Worm (Caenorhabditis elegans): Measurements from ENCODE around the gene fbxb-92.
"Not testable (repeated sequence)": the region's sequence is repeated elsewhere in the genome, so short reads cannot be mapped to it uniquely, and the experiment has no call there.

The fbxb-92 gene

DNA sequence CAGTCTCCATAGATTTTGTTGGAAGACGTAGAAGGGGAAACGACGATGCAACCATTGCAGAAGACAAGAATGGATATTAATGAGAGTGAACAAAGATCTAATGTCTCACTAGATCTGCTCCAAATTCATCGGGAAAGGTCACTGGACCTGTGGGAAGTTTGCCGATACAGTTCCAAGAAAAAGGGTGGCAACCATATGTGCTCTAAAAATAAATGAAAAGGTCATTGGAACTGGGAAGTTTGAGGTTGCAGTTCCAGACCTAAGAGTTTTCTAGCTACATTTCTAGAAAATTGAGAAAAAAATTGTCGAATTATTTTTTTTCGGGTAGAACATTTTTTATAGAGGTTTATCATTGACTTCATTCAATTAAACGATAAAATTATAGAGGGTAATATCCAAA, at the start of gene fbxb-92:
TSS of gene fbxb-92 (minus strand) at position 101 of the 400 bp plus-strand sequence.
- TF ChIP-seq unc-62 (GFP tag; optimal IDR thresholded peaks at IDR 0.05): no peak

DNA sequence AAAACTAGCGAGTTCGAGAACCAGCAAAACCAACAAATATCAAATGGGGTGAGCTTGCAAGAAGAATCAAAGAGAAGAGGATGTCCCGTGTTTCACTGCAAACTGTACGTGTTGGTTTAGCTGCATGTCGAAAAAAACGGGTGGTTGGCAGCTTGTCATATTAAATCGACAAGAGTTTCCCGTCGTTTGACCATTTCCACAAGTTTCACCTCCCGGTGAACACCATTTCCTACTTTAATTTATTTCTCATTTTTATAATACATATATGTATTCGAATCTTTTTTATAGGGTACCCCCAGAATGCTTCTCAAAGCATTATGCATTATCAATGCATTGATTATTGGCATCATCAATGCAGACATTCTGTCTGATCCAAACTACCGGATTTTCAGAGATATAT, 48.0 kb upstream of the fbxb-92 start, which contains the start of gene Y8A9A.2:
TSS of gene Y8A9A.2 (plus strand) at position 301 of the 400 bp plus-strand sequence.
- no peak for TF ChIP-seq unc-62 (GFP tag; optimal IDR thresholded peaks at IDR 0.05)

DNA sequence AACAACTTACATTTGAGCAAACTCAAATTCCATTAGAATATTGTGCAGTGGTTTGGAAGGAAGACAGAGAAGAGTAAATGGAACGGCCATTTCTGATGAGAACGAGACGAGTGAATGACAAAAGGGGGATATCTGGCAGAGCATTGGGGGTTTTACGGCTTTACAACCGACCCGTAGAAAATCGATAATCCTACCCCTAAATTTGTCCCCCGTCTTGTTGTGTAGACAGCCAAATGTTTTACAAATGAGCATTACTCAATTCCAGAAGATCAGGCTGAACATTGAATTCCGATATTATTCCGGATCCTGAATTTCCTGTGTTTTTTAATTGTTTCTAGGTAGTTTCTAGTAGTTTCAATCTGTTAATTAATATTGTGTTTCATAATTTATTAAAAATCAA, 46.0 kb upstream of the fbxb-92 start, which contains the start of gene fbxb-99:
TSS of gene fbxb-99 (minus strand) at position 101 of the 400 bp plus-strand sequence.
- no peak for TF ChIP-seq unc-62 (GFP tag; optimal IDR thresholded peaks at IDR 0.05)

DNA sequence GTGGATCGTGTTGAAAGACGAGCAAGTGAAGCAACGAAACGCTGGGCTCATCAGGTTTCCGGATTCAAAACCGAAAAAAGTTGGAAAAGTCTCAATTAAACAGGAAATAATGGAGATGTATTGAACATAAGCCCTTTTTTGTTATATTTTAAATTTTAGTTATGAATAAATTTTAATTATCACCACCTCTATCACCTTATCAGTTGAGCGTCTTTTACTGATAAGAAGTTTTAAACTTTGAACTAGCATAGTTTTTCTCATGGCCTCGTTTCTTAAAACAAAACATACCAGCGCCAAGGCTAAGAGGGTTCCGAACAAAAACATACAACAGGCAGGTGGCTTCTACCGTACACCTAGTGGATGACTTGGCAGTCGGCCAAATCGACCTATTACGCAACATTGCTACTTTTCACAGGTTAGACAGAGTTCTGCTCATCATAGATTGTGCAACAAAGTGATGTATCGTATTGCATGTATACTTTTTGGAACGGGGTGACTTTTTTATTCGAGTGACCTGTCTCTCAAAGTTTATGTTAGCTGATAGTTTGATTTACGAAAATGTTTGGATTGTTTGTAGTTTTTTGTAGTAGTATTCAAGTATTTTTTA, 41.2 kb upstream of the fbxb-92 start:
- TF ChIP-seq unc-62 (GFP tag; optimal IDR thresholded peaks at IDR 0.05): no peak

DNA sequence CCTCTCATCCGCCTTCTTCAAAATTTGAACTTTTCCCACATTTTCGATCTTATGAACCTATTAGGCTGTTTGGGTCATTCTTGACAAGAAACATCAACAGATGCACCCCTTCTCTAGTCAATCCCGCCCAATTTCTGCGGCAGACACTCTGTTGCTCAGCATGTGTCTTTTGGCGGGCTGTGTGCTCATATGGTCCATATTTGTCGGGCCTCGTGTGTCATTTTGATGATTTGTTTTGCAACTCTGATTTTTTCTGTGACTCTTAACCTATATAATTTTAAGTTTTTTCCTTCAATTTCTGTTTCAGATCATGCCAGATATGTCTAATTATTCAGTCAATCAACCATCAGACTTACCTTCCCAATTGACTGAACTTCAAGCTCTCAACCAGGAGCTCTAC, 39.8 kb upstream of the fbxb-92 start, which contains the start of gene T24E12.13:
TSS of gene T24E12.13 (plus strand) at position 301 of the 400 bp plus-strand sequence.
- TF ChIP-seq unc-62 (GFP tag; optimal IDR thresholded peaks at IDR 0.05): no peak

DNA sequence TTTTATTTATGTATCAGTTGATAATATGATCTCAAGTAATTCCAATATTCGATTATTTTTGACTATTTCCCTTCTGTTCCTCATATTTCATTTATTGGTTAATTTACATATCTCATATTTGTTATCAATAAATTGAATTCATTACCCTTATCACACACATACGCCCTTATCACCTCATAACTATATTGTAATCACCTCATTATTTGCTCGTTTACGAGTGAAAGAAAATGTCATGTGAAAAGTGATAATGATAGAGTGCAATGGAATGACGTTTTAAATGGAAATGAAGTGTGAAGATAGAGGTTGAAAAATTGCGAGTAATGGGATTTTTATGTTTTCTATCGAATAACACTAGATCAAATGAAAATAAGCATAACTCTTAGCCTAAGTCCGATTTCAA, 39.2 kb upstream of the fbxb-92 start:
- TF ChIP-seq unc-62 (GFP tag; optimal IDR thresholded peaks at IDR 0.05): no peak

DNA sequence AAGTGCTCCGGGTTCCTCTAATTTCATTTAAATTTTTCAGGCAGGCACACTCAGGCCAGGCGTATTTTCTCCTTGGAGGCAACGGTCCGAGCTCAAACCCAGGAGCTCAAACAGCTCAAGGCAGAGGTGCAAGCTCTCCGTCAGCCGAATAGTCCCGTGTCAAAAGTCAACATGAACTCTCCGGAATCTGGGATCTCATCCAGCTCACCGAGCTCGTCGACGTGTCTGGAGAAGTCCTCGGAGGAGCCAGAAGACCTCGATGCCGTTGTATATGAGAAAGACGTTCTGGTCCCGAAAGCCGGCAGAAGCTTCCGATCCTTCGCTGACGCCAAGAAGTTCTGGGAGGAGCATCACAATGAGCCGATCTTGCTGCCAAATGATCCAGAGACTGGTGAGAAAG, 38.5 kb upstream of the fbxb-92 start:
- no peak for TF ChIP-seq unc-62 (GFP tag; optimal IDR thresholded peaks at IDR 0.05)

DNA sequence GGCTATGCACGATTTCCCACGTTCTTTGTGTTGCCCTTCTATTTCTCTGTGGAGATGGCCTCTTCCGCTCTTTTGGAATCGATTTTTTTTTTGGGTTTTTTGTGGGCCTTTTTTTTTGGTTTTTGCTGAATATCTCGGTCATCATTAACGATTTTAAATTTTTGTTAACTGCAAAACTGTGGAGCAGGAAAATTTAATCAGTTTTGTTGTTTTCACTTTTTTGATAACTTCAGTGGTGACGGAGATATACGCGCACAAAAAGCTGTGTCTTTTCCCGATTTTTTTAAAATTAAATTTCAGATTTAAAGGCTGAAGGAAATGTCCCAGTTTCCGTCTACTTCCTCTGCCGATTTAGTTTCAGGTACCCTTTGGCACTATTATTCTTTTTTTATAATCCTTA, 38.0 kb upstream of the fbxb-92 start, which contains the start of gene T24E12.1:
TSS of gene T24E12.1 (plus strand) at position 301 of the 400 bp plus-strand sequence.
- TF ChIP-seq unc-62 (GFP tag; optimal IDR thresholded peaks at IDR 0.05): no peak

DNA sequence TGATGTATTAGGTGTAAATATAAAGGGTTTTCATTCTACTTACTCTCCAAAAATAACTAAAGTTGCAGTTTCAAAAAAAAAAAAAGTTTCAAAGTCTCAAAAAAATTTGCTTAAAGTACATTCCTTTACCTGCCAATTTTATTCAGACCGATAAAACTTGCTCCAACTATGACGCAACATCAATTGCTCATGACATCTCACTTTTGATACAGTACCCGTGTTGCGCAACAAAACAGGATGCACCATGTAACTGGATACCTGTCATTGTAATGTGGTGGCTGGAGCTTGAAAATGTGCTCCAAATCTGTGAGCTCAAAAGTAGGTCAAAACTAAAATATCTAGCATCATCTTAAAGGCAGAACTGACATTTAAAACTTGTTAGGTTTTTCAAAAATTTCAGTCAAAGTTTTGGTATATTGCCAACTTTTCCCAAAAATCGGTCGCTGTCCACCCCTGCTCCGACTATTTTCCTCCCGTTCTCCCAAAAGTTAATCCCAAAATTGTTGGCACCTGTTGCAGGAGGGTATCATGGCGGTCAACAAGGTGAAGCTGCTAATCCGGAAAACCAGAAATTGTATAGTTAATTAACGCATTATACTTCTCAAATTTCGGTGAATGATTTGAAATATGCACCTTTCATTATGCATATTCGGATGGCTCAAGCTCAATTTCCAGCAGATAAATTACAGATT, 35.1 kb upstream of the fbxb-92 start, which contains the start of gene T24E12.2:
TSS of gene T24E12.2 (plus strand) at position 642 of the 692 bp plus-strand sequence.
- TF ChIP-seq unc-62 (GFP tag; optimal IDR thresholded peaks at IDR 0.05): no peak

DNA sequence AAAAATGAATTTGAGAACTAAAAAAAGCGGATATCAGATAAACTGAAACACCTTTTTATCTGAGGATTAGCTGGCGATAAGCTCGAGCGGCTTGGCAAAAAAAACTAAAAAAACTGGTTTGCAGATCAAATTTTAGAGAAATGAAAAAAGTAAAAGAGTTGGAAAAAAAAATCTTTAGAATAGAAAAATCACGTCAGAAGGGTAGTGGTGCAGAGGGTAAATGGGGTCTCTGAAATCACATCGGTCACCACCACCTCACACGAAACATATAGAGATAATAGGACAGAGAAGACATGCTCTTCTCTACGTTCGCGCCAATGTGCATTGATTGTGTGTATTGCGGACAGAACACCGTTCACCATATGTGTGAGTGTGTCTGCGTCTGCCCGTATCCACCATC, 33.9 kb upstream of the fbxb-92 start:
- no peak for TF ChIP-seq unc-62 (GFP tag; optimal IDR thresholded peaks at IDR 0.05)

DNA sequence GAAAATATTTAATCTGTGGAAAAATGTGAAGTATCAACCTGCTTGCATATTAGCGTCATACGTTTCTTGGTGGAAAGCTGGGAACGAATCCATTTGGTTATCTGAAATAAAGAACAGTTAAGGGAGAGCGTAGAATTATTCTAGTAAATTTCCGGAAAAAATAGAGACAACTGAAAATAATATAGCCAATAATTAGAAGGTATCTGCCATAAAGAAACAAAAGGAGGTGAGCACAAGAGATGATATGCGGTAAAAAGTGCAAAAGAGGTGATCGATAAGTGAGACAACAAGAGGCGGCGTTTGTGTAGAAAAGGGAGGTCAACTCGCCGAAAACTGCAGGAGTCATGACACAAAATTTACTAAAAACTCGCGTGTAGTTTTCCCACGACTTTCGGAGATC, 32.2 kb upstream of the fbxb-92 start, which contains the start of gene T24E12.11:
TSS of gene T24E12.11 (minus strand) at position 101 of the 400 bp plus-strand sequence.
- TF ChIP-seq unc-62 (GFP tag; optimal IDR thresholded peaks at IDR 0.05): no peak

DNA sequence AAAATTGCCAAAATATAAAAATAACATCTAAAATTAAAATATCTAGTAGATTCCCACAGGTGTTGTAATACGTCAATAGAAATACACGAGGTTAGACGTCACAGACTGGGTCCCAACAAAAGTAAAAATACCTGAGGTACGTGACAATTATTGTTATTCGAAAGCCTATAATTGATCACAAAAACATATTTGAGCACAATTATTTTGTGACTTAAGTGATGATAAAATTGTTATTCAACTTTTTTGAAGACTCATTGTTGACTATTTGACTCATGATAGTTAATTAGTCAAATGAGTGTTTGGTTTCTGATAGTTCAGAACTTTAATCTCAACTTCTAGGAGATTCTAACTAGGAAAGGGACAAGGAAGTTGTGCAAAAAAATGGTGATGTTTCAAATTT, 30.5 kb upstream of the fbxb-92 start:
- no peak for TF ChIP-seq unc-62 (GFP tag; optimal IDR thresholded peaks at IDR 0.05)

DNA sequence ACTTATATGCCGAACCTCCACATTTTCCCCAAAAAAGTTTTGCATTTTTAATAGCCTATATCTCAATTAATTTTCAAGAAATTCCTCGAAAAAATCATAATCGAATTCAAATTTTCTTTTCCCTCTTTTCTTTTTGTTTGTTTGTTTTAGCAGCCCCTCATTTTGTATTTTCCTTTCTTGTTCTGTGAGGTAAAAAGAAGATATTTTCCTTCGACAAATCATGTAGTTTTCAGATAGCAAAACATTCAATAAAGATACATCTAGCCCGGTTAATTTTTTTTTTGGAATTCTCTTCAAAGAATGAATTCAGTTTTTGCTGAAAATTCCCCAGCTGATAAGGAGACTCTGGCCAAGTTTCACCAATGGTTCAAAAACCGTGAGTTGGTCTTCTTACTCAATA, 28.4 kb upstream of the fbxb-92 start, which contains the start of gene T24E12.3:
TSS of gene T24E12.3 (plus strand) at position 301 of the 400 bp plus-strand sequence.
- TF ChIP-seq unc-62 (GFP tag; optimal IDR thresholded peaks at IDR 0.05): no peak

DNA sequence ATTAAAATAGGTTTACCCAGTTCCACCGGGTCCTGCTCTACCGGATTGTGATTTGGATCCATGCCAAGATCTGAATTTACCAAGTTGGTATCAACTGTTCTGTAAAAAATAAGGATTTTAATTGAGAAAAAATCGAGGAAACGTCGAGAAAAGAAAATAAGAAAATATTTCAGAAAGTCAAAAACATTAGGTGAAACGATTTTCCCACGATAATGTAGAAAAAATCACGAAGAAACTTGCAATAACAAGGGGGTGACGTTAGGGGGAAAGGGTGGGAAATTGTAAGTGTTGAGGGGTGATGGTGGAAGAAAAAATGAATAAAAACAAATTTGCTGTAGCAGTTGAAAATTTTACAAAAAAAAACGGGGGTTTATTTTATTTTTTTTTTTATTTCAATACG, 25.8 kb upstream of the fbxb-92 start, which contains the start of gene T24E12.10:
TSS of gene T24E12.10 (minus strand) at position 101 of the 400 bp plus-strand sequence.
- no peak for TF ChIP-seq unc-62 (GFP tag; optimal IDR thresholded peaks at IDR 0.05)

DNA sequence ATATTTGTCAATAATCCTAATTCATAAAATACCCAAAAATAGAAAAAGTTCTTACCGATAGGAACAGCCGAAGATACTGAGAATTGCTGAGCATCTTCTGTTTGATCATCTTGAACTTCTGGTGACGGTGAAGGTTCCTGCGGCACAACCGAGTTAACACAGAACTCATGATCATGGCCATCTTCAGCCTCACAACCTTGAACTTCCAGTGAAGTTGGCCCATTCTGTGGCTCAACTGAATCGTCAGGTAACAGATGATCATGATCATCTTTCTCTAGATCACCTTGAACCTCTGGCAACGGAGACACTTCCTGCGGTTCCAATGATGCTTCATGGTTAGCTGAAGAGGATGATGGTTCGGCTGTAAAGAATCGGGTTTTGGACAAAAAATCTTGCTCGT, 24.3 kb upstream of the fbxb-92 start:
- TF ChIP-seq unc-62 (GFP tag; optimal IDR thresholded peaks at IDR 0.05): no peak

DNA sequence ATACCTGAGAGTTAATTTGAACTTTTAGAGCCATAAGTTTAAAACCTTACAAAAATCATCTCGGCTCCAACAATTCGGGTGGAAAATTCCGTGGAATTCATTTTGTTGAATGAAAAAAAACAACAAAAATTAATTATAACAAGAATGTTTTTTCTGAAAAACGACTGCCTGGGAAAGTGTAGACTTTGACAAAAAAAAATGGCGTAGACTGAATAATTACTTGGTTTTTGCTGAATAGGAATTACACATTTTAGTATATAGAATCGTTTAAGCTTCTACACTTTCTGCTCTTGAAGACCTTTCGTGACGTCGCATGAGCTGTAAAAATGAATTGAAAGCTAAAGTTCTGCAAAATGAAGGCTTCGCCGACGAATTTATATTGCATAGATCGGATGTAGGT, 17.2 kb upstream of the fbxb-92 start, which contains the start of gene srx-112:
TSS of gene srx-112 (minus strand) at position 101 of the 400 bp plus-strand sequence.
- TF ChIP-seq unc-62 (GFP tag; optimal IDR thresholded peaks at IDR 0.05): no peak

DNA sequence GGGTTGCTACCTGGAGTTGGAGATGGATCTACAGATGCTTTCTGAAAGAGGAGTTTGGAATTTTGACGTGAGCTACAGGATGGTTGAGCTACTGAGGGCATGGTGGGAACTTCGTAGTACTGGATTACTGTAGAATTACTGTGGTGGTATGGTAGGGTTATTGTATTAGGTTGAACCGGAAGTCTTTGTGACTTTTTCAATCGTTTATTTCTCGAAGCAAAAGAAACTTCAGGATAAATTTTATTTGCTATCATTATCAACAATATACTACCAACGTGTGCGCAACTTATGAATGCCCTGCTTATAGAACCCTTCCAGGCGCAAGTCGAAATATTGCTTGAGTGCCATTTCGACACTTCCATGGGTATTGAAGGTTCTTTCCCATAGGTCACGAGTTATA, 14.3 kb upstream of the fbxb-92 start, which contains the start of gene T24E12.6:
TSS of gene T24E12.6 (minus strand) at position 101 of the 400 bp plus-strand sequence.
- TF ChIP-seq unc-62 (GFP tag; optimal IDR thresholded peaks at IDR 0.05): not testable (repeated sequence)
